Worm (Caenorhabditis elegans) whole organism, L3 larva: ENCODE results near the gene F46C3.6.

Experiments
- ZK546.5 ChIP-seq: sonication (generic microtip); optimal IDR thresholded peaks from 2 replicates; lab custom pipeline; 2017; ENCODE audit warnings: missing biosample characterization, missing genetic modification characterization
- aly-2 ChIP-seq: fragments of 150-350 bp; optimal IDR thresholded peaks from 2 replicates; lab custom pipeline; 2014; ENCODE audit warnings: missing biosample characterization, missing genetic modification characterization
- ama-1 ChIP-seq: fragments of 150-350 bp; optimal IDR thresholded peaks from 2 replicates; lab custom pipeline; 2018
- ceh-16 ChIP-seq: sonication (generic microtip); optimal IDR thresholded peaks from 2 replicates; lab custom pipeline; 2017; ENCODE audit warnings: missing biosample characterization, missing genetic modification characterization
- ceh-28 ChIP-seq: fragments of 150-350 bp; optimal IDR thresholded peaks from 2 replicates; lab custom pipeline; 2014; ENCODE audit warnings: missing biosample characterization, missing genetic modification reagents, missing genetic modification characterization
- ceh-82 ChIP-seq: fragments of 150-350 bp; optimal IDR thresholded peaks from 2 replicates; lab custom pipeline; 2014; ENCODE audit warnings: missing biosample characterization, missing genetic modification characterization
- ceh-9 ChIP-seq: sonication (generic microtip); optimal IDR thresholded peaks from 2 replicates; lab custom pipeline; 2018; ENCODE audit warnings: missing biosample characterization, missing genetic modification characterization
- daf-12 ChIP-seq: fragments of 150-350 bp; optimal IDR thresholded peaks from 2 replicates; lab custom pipeline; 2014; ENCODE audit warnings: missing biosample characterization, missing genetic modification reagents, missing genetic modification characterization
- egl-27 ChIP-seq: sonication (generic microtip); optimal IDR thresholded peaks from 4 replicates; lab custom pipeline; 2017; ENCODE audit warnings: missing biosample characterization, missing genetic modification reagents, missing genetic modification characterization
- egl-5 ChIP-seq: fragments of 150-350 bp; optimal IDR thresholded peaks from 2 replicates; lab custom pipeline; 2017; ENCODE audit warnings: missing biosample characterization, missing genetic modification reagents, missing genetic modification characterization, inconsistent platforms
- elt-1 ChIP-seq: fragments of 150-350 bp; optimal IDR thresholded peaks from 2 replicates; lab custom pipeline; 2014; ENCODE audit warnings: missing biosample characterization, missing genetic modification characterization
- elt-2 ChIP-seq: sonication (generic microtip); optimal IDR thresholded peaks from 2 replicates; lab custom pipeline; 2016; ENCODE audit warnings: missing genetic modification reagents, mild to moderate bottlenecking, missing genetic modification characterization, missing compliant biosample characterization
- elt-3 ChIP-seq, 3 experiments: fragments of 150-350 bp in 1 of 3; sonication (generic microtip) in 2 of 3; optimal IDR thresholded peaks; 2 replicates in 2 of 3; 4 replicates in 1 of 3; lab custom pipeline; 2014 to 2017; ENCODE audit warnings: missing biosample characterization in 3 of 3, missing genetic modification characterization in 3 of 3
- eor-1 ChIP-seq, 2 experiments: fragments of 150-350 bp; optimal IDR thresholded peaks; 2 replicates each; lab custom pipeline; 2014 to 2018; ENCODE audit warnings: missing biosample characterization in 2 of 2, missing genetic modification characterization in 2 of 2
- fkh-10 ChIP-seq: sonication (generic microtip); optimal IDR thresholded peaks from 2 replicates; lab custom pipeline; 2017; ENCODE audit warnings: missing biosample characterization, missing genetic modification reagents, missing genetic modification characterization
- fkh-2 ChIP-seq: fragments of 150-350 bp; optimal IDR thresholded peaks from 2 replicates; lab custom pipeline; 2014; ENCODE audit warnings: missing biosample characterization, missing genetic modification reagents, missing genetic modification characterization
- fos-1 ChIP-seq: fragments of 150-350 bp; optimal IDR thresholded peaks from 2 replicates; lab custom pipeline; 2014; ENCODE audit warnings: missing biosample characterization, missing genetic modification characterization
- hmg-11 ChIP-seq: sonication (generic microtip); optimal IDR thresholded peaks from 2 replicates; lab custom pipeline; 2016; ENCODE audit warnings: missing genetic modification characterization, missing compliant biosample characterization
- jun-1 ChIP-seq: fragments of 150-350 bp; optimal IDR thresholded peaks from 2 replicates; lab custom pipeline; 2014; ENCODE audit warnings: missing biosample characterization, missing genetic modification reagents, missing genetic modification characterization
- lin-15B ChIP-seq: fragments of 150-350 bp; optimal IDR thresholded peaks from 2 replicates; lab custom pipeline; 2014; ENCODE audit warnings: missing biosample characterization, missing genetic modification characterization
- lin-39 ChIP-seq: fragments of 150-350 bp; optimal IDR thresholded peaks from 2 replicates; lab custom pipeline; 2018; ENCODE audit warnings: missing biosample characterization, missing genetic modification reagents, missing genetic modification characterization
- lsy-12 ChIP-seq: sonication (generic microtip); optimal IDR thresholded peaks from 2 replicates; lab custom pipeline; 2016; ENCODE audit warnings: mild to moderate bottlenecking, missing genetic modification characterization, missing compliant biosample characterization
- mdl-1 ChIP-seq: fragments of 150-350 bp; optimal IDR thresholded peaks from 2 replicates; lab custom pipeline; 2014; ENCODE audit warnings: missing biosample characterization, missing genetic modification characterization
- mml-1 ChIP-seq: fragments of 150-350 bp; sonication (generic microtip); optimal IDR thresholded peaks from 3 replicates; lab custom pipeline; 2014; ENCODE audit warnings: missing biosample characterization, missing genetic modification characterization
- nfya-1 ChIP-seq: sonication (generic microtip); optimal IDR thresholded peaks from 2 replicates; lab custom pipeline; 2017; ENCODE audit warnings: missing genetic modification characterization, mild to moderate bottlenecking, missing compliant biosample characterization, antibody characterized with exemption, moderate library complexity; ENCODE audit not compliant: insufficient read depth
- nhr-12 ChIP-seq: fragments of 150-350 bp; optimal IDR thresholded peaks from 2 replicates; lab custom pipeline; 2014; ENCODE audit warnings: missing biosample characterization, missing genetic modification characterization
- nhr-23 ChIP-seq: fragments of 150-350 bp; optimal IDR thresholded peaks from 2 replicates; lab custom pipeline; 2014; ENCODE audit warnings: missing biosample characterization, missing genetic modification reagents, missing genetic modification characterization
- nhr-237 ChIP-seq: fragments of 150-350 bp; optimal IDR thresholded peaks from 2 replicates; lab custom pipeline; 2014; ENCODE audit warnings: missing biosample characterization, missing genetic modification characterization
- nhr-25 ChIP-seq: sonication (generic microtip); optimal IDR thresholded peaks from 2 replicates; lab custom pipeline; 2017; ENCODE audit warnings: missing biosample characterization, missing genetic modification characterization
- nhr-28 ChIP-seq: fragments of 150-350 bp; optimal IDR thresholded peaks from 2 replicates; lab custom pipeline; 2014; ENCODE audit warnings: missing biosample characterization, missing genetic modification characterization
- nhr-43 ChIP-seq: sonication (generic microtip); optimal IDR thresholded peaks from 2 replicates; lab custom pipeline; 2016; ENCODE audit warnings: mild to moderate bottlenecking, missing genetic modification characterization, missing compliant biosample characterization; ENCODE audit not compliant: poor library complexity, severe bottlenecking
- nhr-67 ChIP-seq: fragments of 150-350 bp; optimal IDR thresholded peaks from 2 replicates; lab custom pipeline; 2014; ENCODE audit warnings: missing biosample characterization, missing genetic modification characterization
- nhr-76 ChIP-seq: fragments of 150-350 bp; sonication (generic microtip); optimal IDR thresholded peaks from 5 replicates; lab custom pipeline; 2014; ENCODE audit warnings: missing biosample characterization, missing genetic modification characterization
- nhr-77 ChIP-seq: fragments of 150-350 bp; optimal IDR thresholded peaks from 2 replicates; lab custom pipeline; 2014; ENCODE audit warnings: missing biosample characterization, missing genetic modification characterization
- pha-4 ChIP-seq: fragments of 150-350 bp; optimal IDR thresholded peaks from 2 replicates; lab custom pipeline; 2014; ENCODE audit warnings: missing biosample characterization, missing genetic modification reagents, missing genetic modification characterization
- pqm-1 ChIP-seq: fragments of 150-350 bp; optimal IDR thresholded peaks from 2 replicates; lab custom pipeline; 2017; ENCODE audit warnings: missing biosample characterization, missing genetic modification characterization, inconsistent platforms
- skn-1 ChIP-seq: fragments of 150-350 bp; optimal IDR thresholded peaks from 2 replicates; lab custom pipeline; 2014; ENCODE audit warnings: missing biosample characterization, missing genetic modification characterization
- snpc-4 ChIP-seq: fragments of 150-350 bp; optimal IDR thresholded peaks from 2 replicates; lab custom pipeline; 2014; ENCODE audit warnings: missing biosample characterization, missing genetic modification characterization
- unc-39 ChIP-seq: sonication (generic microtip); optimal IDR thresholded peaks from 4 replicates; lab custom pipeline; 2017; ENCODE audit warnings: missing biosample characterization, missing genetic modification characterization
- unc-62 ChIP-seq: fragments of 150-350 bp; sonication (generic microtip); optimal IDR thresholded peaks from 4 replicates; lab custom pipeline; 2014; ENCODE audit warnings: missing biosample characterization, missing genetic modification reagents, missing genetic modification characterization
- zag-1 ChIP-seq: fragments of 150-350 bp; optimal IDR thresholded peaks from 2 replicates; lab custom pipeline; 2014; ENCODE audit warnings: missing biosample characterization, missing genetic modification characterization
- ztf-11 ChIP-seq: fragments of 150-350 bp; optimal IDR thresholded peaks from 2 replicates; lab custom pipeline; 2014; ENCODE audit warnings: missing biosample characterization, missing genetic modification characterization
- ztf-4 ChIP-seq: fragments of 150-350 bp; optimal IDR thresholded peaks from 2 replicates; lab custom pipeline; 2014; ENCODE audit warnings: missing biosample characterization, missing genetic modification characterization

F46C3.6 gene

ce11 chrX:11419988-11420387 is at the start of gene F46C3.6:
TSS of gene F46C3.6 (minus strand) at chrX:11420074.
- peak; percentile 72 for TF ChIP-seq nhr-25
- no peak for TF ChIP-seq eor-1 (tag; optimal IDR thresholded peaks at IDR 0.05; lab: Kevin White, UChicago)
- TF ChIP-seq nfya-1 (tag; lab: Kevin White, UChicago) = no peak
- peak; percentile 4 for TF ChIP-seq nhr-23 (tag; lab: Kevin White, UChicago)

- TF ChIP-seq eor-1 (tag; optimal IDR thresholded peaks at IDR 0.05; lab: Kevin White, UChicago) (no peak), ztf-4 (tag; lab: Kevin White, UChicago) (no peak), elt-1 (tag; lab: Kevin White, UChicago) (peak; percentile 38), ceh-28 (tag; lab: Kevin White, UChicago) (no peak), nfya-1 (tag; lab: Kevin White, UChicago) (peak; percentile 17), pha-4 (tag; lab: Kevin White, UChicago) (peak; percentile 49), unc-62 (GFP tag; lab: Kevin White, UChicago) (no peak), ceh-16 (tag; lab: Kevin White, UChicago) (no peak), mdl-1 (tag; lab: Kevin White, UChicago) (peak; percentile 35), mml-1 (no peak), lin-15B (tag; lab: Kevin White, UChicago) (no peak), nhr-77 (tag; lab: Kevin White, UChicago) (no peak), snpc-4 (tag; lab: Kevin White, UChicago) (peak; percentile 5), nhr-237 (no peak), egl-5 (tag; lab: Kevin White, UChicago) (peak; percentile 74), ZK546.5 (tag; lab: Kevin White, UChicago) (no peak), nhr-25 (peak; percentile 12), nhr-67 (tag; lab: Kevin White, UChicago) (no peak), nhr-76 (tag; lab: Kevin White, UChicago) (no peak), nhr-12 (no peak), elt-2 (tag; lab: Kevin White, UChicago) (peak; percentile 87), jun-1 (tag; lab: Kevin White, UChicago) (peak; percentile 33), pqm-1 (tag; lab: Kevin White, UChicago) (peak; percentile 45)
- TF ChIP-seq, all 47 proteins: peak for 10
Measured at ce11 chrX:11469600-11469999, 49.7 kb upstream of the F46C3.6 start.

- peak; percentile 66 for TF ChIP-seq ama-1 (lab: Kevin White, UChicago)
- no peak for TF ChIP-seq unc-62 (GFP tag; lab: Kevin White, UChicago)
- TF ChIP-seq nfya-1 (tag; lab: Kevin White, UChicago) = peak; percentile 54
- TF ChIP-seq snpc-4 (tag; lab: Kevin White, UChicago) = no peak
Measured at ce11 chrX:11468814-11469213, 48.9 kb upstream of the F46C3.6 start.

- TF ChIP-seq ZK546.5 (tag; lab: Kevin White, UChicago) (no peak), ceh-16 (tag; lab: Kevin White, UChicago) (no peak), nhr-67 (tag; lab: Kevin White, UChicago) (no peak), lin-15B (tag; lab: Kevin White, UChicago) (peak; percentile 13), fos-1 (tag; lab: Kevin White, UChicago) (no peak), ceh-9 (tag; lab: Kevin White, UChicago) (no peak), elt-3 (tag; optimal IDR thresholded peaks at IDR 0.05; lab: Kevin White, UChicago) (no peak), mdl-1 (tag; lab: Kevin White, UChicago) (peak; percentile 67), nhr-12 (no peak), ztf-11 (tag; lab: Kevin White, UChicago) (no peak), fkh-10 (GFP tag; lab: Kevin White, UChicago) (peak; percentile 77), lin-39 (tag; lab: Kevin White, UChicago) (peak; percentile 90), skn-1 (tag; lab: Kevin White, UChicago) (peak; percentile 56), pha-4 (tag; lab: Kevin White, UChicago) (peak; percentile 37), egl-27 (tag; lab: Kevin White, UChicago) (peak; percentile 29), nhr-43 (tag; lab: Kevin White, UChicago) (no peak), fkh-2 (tag; lab: Kevin White, UChicago) (peak; percentile 10), nhr-237 (no peak), aly-2 (tag; lab: Kevin White, UChicago) (no peak), lsy-12 (tag; lab: Kevin White, UChicago) (peak; percentile 8), ztf-4 (tag; lab: Kevin White, UChicago) (peak; percentile 60), zag-1 (no peak), egl-5 (tag; lab: Kevin White, UChicago) (peak; percentile 30), ceh-28 (tag; lab: Kevin White, UChicago) (no peak), hmg-11 (peak; percentile 32), nhr-25 (no peak), nhr-28 (tag; lab: Kevin White, UChicago) (no peak), ceh-82 (no peak), nhr-23 (tag; lab: Kevin White, UChicago) (no peak), jun-1 (tag; lab: Kevin White, UChicago) (peak; percentile 35), nhr-76 (tag; lab: Kevin White, UChicago) (no peak), unc-39 (tag; lab: Kevin White, UChicago) (no peak), pqm-1 (tag; lab: Kevin White, UChicago) (peak; percentile 25), nhr-77 (tag; lab: Kevin White, UChicago) (no peak), ama-1 (lab: Kevin White, UChicago) (peak; percentile 20), mml-1 (no peak), daf-12 (tag; lab: Kevin White, UChicago) (no peak), unc-62 (GFP tag; lab: Kevin White, UChicago) (peak; percentile 29)
Measured at ce11 chrX:11467320-11467732, 47.5 kb upstream of the F46C3.6 start.
